Worm (Caenorhabditis elegans) whole organism, L4 larva: Measurements from ENCODE around the gene smf-2.

Experiments
- F10B5.3 ChIP-seq: sonication (generic microtip); optimal IDR thresholded peaks from 2 replicates; lab custom pipeline; 2016; ENCODE audit warnings: mild to moderate bottlenecking, missing genetic modification characterization, missing compliant biosample characterization
- ZK337.2 ChIP-seq: fragments of 200-800 bp; sonication (Bioruptor generic); IDR thresholded peaks from 2 replicates; pipeline ENCODE4 v1.3.6; 2022; ENCODE audit warnings: missing genetic modification reagents, missing genetic modification characterization, missing compliant biosample characterization
- ZK546.5 ChIP-seq, 2 experiments: sonication (generic microtip); optimal IDR thresholded peaks; 2 replicates each; lab custom pipeline; 2017; ENCODE audit warnings: missing biosample characterization in 2 of 2, missing genetic modification characterization in 2 of 2
- aha-1 ChIP-seq: fragments of 150-350 bp; peaks from one replicate; lab custom pipeline; 2014; ENCODE audit warnings: missing biosample characterization, missing genetic modification characterization
- aly-2 ChIP-seq: sonication (generic microtip); optimal IDR thresholded peaks from 2 replicates; lab custom pipeline; 2018; ENCODE audit warnings: missing biosample characterization, missing genetic modification characterization
- ama-1 ChIP-seq: fragments of 150-350 bp; optimal IDR thresholded peaks from 2 replicates; lab custom pipeline; 2014; ENCODE audit warnings: inconsistent platforms, mixed read lengths
- ceh-20 ChIP-seq: fragments of 200-800 bp; sonication (Bioruptor generic); IDR thresholded peaks from 2 replicates; pipeline ENCODE4 v1.3.6; 2022; ENCODE audit warnings: missing genetic modification reagents, missing genetic modification characterization, missing compliant biosample characterization
- daf-16 ChIP-seq, 3 experiments: sonication (generic microtip); optimal IDR thresholded peaks; 2 replicates each; lab custom pipeline; 2016 to 2017; ENCODE audit warnings: missing genetic modification characterization in 3 of 3, missing genetic modification reagents in 3 of 3, mild to moderate bottlenecking in 2 of 3, missing compliant biosample characterization in 2 of 3, missing biosample characterization in 1 of 3, moderate library complexity in 1 of 3
- dmd-6 ChIP-seq: fragments of 200-800 bp; sonication (Bioruptor generic); IDR thresholded peaks from 2 replicates; pipeline ENCODE4 v1.3.6; 2022; ENCODE audit warnings: missing genetic modification reagents, missing genetic modification characterization, missing compliant biosample characterization
- dmd-9 ChIP-seq: fragments of 200-800 bp; sonication (Bioruptor generic); IDR thresholded peaks from 2 replicates; pipeline ENCODE4 v1.3.6; 2022; ENCODE audit warnings: missing genetic modification reagents, missing genetic modification characterization, missing compliant biosample characterization
- dpl-1 ChIP-seq: fragments of 150-350 bp; optimal IDR thresholded peaks from 2 replicates; lab custom pipeline; 2014; ENCODE audit warnings: missing biosample characterization, missing genetic modification reagents, missing genetic modification characterization
- dve-1 ChIP-seq: sonication (generic microtip); optimal IDR thresholded peaks from 2 replicates; lab custom pipeline; 2017; ENCODE audit warnings: antibody characterized with exemption, mild to moderate bottlenecking, missing genetic modification characterization, missing compliant biosample characterization; ENCODE audit not compliant: insufficient read depth
- fkh-10 ChIP-seq: fragments of 150-350 bp; optimal IDR thresholded peaks from 2 replicates; lab custom pipeline; 2014; ENCODE audit warnings: missing biosample characterization, missing genetic modification reagents, missing genetic modification characterization
- fos-1 ChIP-seq: fragments of 150-350 bp; optimal IDR thresholded peaks from 2 replicates; lab custom pipeline; 2014; ENCODE audit warnings: missing biosample characterization, missing genetic modification characterization
- hlh-11 ChIP-seq: fragments of 200-800 bp; sonication (Bioruptor generic); optimal IDR thresholded peaks from 2 replicates; lab custom pipeline; 2018; ENCODE audit warnings: mild to moderate bottlenecking, missing genetic modification characterization, missing compliant biosample characterization
- hmg-1.1 ChIP-seq: fragments of 200-800 bp; sonication (Bioruptor generic); IDR thresholded peaks from 2 replicates; pipeline ENCODE4 v1.3.6; 2022; ENCODE audit warnings: missing genetic modification reagents, missing genetic modification characterization, missing compliant biosample characterization
- jun-1 ChIP-seq: fragments of 150-350 bp; optimal IDR thresholded peaks from 2 replicates; lab custom pipeline; 2014; ENCODE audit warnings: missing biosample characterization, missing genetic modification reagents, missing genetic modification characterization
- lin-13 ChIP-seq: fragments of 150-350 bp; optimal IDR thresholded peaks from 2 replicates; lab custom pipeline; 2014; ENCODE audit warnings: missing biosample characterization, missing genetic modification reagents, missing genetic modification characterization
- nhr-11 ChIP-seq: fragments of 150-350 bp; optimal IDR thresholded peaks from 2 replicates; lab custom pipeline; 2014; ENCODE audit warnings: missing biosample characterization, missing genetic modification characterization
- nhr-28 ChIP-seq: fragments of 150-350 bp; optimal IDR thresholded peaks from 2 replicates; lab custom pipeline; 2014; ENCODE audit warnings: missing biosample characterization, missing genetic modification characterization
- nhr-41 ChIP-seq: fragments of 200-800 bp; sonication (Bioruptor generic); IDR thresholded peaks from 2 replicates; pipeline ENCODE4 v1.3.6; 2022; ENCODE audit warnings: missing genetic modification reagents, missing genetic modification characterization, missing compliant biosample characterization
- pha-4 ChIP-seq, 2 experiments: fragments of 150-350 bp in 1 of 2; fragments of 200-800 bp in 1 of 2; sonication (Bioruptor generic) in 1 of 2; IDR thresholded peaks in 1 of 2; optimal IDR thresholded peaks in 1 of 2; 2 replicates each; pipeline versions ENCODE4 v1.3.6 to Lab custom; 2014 to 2022; ENCODE audit warnings: missing genetic modification characterization in 2 of 2, missing genetic modification reagents in 2 of 2, missing biosample characterization in 1 of 2, missing compliant biosample characterization in 1 of 2
- php-3 ChIP-seq: fragments of 200-800 bp; sonication (Bioruptor generic); IDR thresholded peaks from 2 replicates; pipeline ENCODE4 v1.3.6; 2022; ENCODE audit warnings: missing genetic modification reagents, missing genetic modification characterization, missing compliant biosample characterization
- pqm-1 ChIP-seq: sonication (generic microtip); optimal IDR thresholded peaks from 2 replicates; lab custom pipeline; 2017; ENCODE audit warnings: missing biosample characterization, missing genetic modification characterization
- sdz-12 ChIP-seq: fragments of 200-800 bp; sonication (Bioruptor generic); optimal IDR thresholded peaks from 2 replicates; lab custom pipeline; 2018; ENCODE audit warnings: mild to moderate bottlenecking, missing genetic modification characterization, missing compliant biosample characterization
- spr-3 ChIP-seq: fragments of 200-800 bp; sonication (Bioruptor generic); optimal IDR thresholded peaks from 2 replicates; lab custom pipeline; 2018; ENCODE audit warnings: mild to moderate bottlenecking, missing genetic modification characterization, missing compliant biosample characterization
- unc-39 ChIP-seq: sonication (generic microtip); optimal IDR thresholded peaks from 2 replicates; lab custom pipeline; 2017; ENCODE audit warnings: missing biosample characterization, missing genetic modification characterization
- unc-62 ChIP-seq, 3 experiments: fragments of 150-350 bp in 1 of 3; sonication (generic microtip); optimal IDR thresholded peaks in 2 of 3; peaks in 1 of 3; 1 replicate in 1 of 3; 2 replicates in 2 of 3; lab custom pipeline; 2014 to 2017; ENCODE audit warnings: missing biosample characterization in 3 of 3, missing genetic modification characterization in 3 of 3, missing genetic modification reagents in 3 of 3, missing genotype in 1 of 3
- zag-1 ChIP-seq: fragments of 150-350 bp; optimal IDR thresholded peaks from 2 replicates; lab custom pipeline; 2014; ENCODE audit warnings: missing biosample characterization, missing genetic modification characterization
- ztf-11 ChIP-seq: fragments of 150-350 bp; optimal IDR thresholded peaks from 2 replicates; lab custom pipeline; 2014; ENCODE audit warnings: missing biosample characterization, missing genetic modification characterization
- ztf-7 ChIP-seq: fragments of 150-350 bp; optimal IDR thresholded peaks from 2 replicates; lab custom pipeline; 2014; ENCODE audit warnings: missing biosample characterization, missing genetic modification characterization

smf-2 gene

DNA sequence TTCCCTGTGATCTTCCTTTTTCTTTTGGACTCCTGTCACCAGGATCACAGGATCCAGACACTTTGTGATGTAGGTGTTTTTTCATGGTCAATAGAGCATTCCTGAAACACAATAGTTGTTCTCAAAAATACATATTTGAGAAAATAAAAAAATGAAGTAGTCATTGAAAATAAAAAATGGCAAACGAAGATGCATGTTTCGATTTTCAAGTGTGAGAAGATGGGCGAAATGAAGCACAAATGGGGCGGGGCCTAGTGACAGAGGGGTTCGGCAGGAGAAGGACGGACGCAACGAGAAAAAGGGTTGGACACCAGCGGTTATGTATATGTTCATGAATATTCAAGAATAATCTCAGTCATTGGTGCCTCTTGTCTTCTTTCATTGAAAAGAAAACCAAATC lies 28.5 kb downstream of the smf-2 start, which contains the start of gene F38B6.6:
Gene F38B6.6, minus strand, starts transcription at position 101 of the 400 bp plus-strand sequence.
- TF ChIP-seq fkh-10 (GFP tag; lab: Kevin White, UChicago) (peak; percentile 11), unc-39 (tag; lab: Kevin White, UChicago) (no peak)

DNA sequence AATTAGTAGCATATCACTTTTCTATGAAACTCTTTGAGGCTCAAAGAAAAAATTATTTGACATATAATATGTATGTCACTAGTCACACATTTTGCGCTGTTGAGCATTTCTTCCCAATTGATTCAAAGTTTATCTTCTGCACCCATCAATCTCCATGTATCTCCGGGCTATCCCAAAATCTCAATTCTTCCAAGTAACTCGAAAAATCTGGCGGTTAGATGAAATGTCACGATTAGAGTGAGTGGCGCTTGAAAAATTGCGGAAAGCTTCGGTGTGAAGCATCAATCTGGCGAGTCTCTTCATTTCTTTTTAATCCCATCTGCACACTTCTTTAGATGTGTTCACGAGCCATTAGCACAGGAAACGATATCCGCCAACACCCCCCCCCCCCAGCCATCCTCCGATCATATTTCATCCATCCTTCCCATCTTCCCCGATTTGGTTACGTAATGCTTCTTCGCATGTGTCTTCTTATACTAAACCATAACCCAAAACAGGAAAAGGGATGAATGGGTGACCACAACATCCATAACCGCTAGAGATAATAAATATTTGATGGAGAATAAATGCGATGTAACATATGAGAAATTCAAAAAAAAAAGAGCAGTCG lies 29.4 kb downstream of the smf-2 start:
- TF ChIP-seq unc-62 (GFP tag; optimal IDR thresholded peaks at IDR 0.05 in 1 of 2; lab: Kevin White, UChicago) = peak in 1 of 2 experiments; percentile 89
- TF ChIP-seq unc-62 (tag; optimal IDR thresholded peaks at IDR 0.05; lab: Kevin White, UChicago) = no peak
- no peak for TF ChIP-seq ZK337.2 (GFP tag; lab: Robert Waterston, UW)
- 0 out of 2 replicates have a peak, but pooled peaks have one; percentile 16 for TF ChIP-seq ceh-20 (GFP tag; lab: Robert Waterston, UW)
- no peak for TF ChIP-seq ZK546.5 (tag; optimal IDR thresholded peaks at IDR 0.05; lab: Kevin White, UChicago)
- TF ChIP-seq F10B5.3 (tag; lab: Kevin White, UChicago) = no peak
- no peak for TF ChIP-seq sdz-12 (GFP tag; lab: Kevin White, UChicago)
- TF ChIP-seq aha-1 (tag; lab: Kevin White, UChicago) = peak; percentile 63
- no peak for TF ChIP-seq zag-1
- no peak for TF ChIP-seq ztf-11
- no peak for TF ChIP-seq hmg-1.1
- TF ChIP-seq jun-1 (tag; lab: Kevin White, UChicago) = no peak
- no peak for TF ChIP-seq aly-2

DNA sequence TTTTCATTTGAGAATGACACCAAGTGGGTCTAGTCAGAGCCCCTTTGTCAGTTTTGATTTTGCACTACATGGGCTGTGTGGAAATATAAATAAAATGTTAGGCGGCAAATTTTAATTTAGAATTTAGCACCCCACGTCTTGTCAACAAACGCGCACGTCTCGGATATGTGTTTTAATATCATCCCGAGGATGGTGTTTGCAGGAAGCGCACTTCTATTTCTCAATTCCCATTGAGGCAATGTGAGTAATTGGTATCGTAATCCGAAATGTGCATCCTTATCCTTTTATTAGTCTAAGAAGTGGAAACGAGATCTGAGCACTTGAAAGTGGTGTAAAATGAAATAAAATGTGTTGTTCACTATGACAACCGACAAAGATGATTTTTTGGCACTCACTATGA lies 30.7 kb downstream of the smf-2 start:
- TF ChIP-seq pqm-1 = no peak
- no peak for TF ChIP-seq zag-1
- TF ChIP-seq fos-1 (tag; lab: Kevin White, UChicago) = no peak
- TF ChIP-seq ZK546.5 (tag; optimal IDR thresholded peaks at IDR 0.05; lab: Kevin White, UChicago) = no peak
- no peak for TF ChIP-seq lin-13 (GFP tag; lab: Kevin White, UChicago)
- TF ChIP-seq aha-1 (tag; lab: Kevin White, UChicago) = peak; percentile 66
- no peak for TF ChIP-seq nhr-11
- TF ChIP-seq pha-4 (GFP tag; IDR thresholded peaks at IDR 0.05; lab: Robert Waterston, UW) = no peak
- TF ChIP-seq pha-4 (tag; optimal IDR thresholded peaks at IDR 0.05; lab: Kevin White, UChicago) = no peak
- TF ChIP-seq dmd-9 (GFP tag; lab: Robert Waterston, UW) = no peak

ce11 chrX:6687345-6687744 lies 31.1 kb downstream of the smf-2 start:
- TF ChIP-seq unc-62 (GFP tag; optimal IDR thresholded peaks at IDR 0.05 in 1 of 2; lab: Kevin White, UChicago) (peak in 1 of 2 experiments; percentile 90), unc-62 (tag; optimal IDR thresholded peaks at IDR 0.05; lab: Kevin White, UChicago) (no peak), spr-3 (GFP tag; lab: Kevin White, UChicago) (no peak), dpl-1 (GFP tag; lab: Kevin White, UChicago) (no peak)

DNA sequence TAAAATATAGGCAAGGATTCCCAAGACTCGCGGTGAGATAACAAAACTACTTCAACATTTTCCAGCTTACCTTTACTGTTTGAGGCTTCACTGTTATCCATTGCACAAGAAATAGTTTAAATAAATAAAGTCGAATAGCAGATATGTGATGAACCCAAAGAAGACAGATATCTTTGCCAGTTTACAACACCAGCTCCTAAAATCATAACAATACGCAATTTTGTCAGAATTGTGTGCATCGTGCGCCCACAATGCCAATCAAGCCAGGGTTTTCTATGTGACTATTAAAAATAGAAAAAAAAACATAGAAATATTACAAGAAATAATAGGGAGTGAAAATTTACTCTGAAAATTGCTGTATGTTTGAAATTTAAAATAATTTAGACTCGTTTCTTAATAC lies 35.8 kb downstream of the smf-2 start, which contains the start of gene F38B6.8:
Gene F38B6.8, minus strand, starts transcription at position 101 of the 400 bp plus-strand sequence.
- TF ChIP-seq unc-62 (GFP tag; optimal IDR thresholded peaks at IDR 0.05 in 1 of 2; lab: Kevin White, UChicago) = peak in 1 of 2 experiments; percentile 13
- TF ChIP-seq unc-62 (tag; optimal IDR thresholded peaks at IDR 0.05; lab: Kevin White, UChicago) = no peak
- no peak for TF ChIP-seq ama-1 (lab: Kevin White, UChicago)

DNA sequence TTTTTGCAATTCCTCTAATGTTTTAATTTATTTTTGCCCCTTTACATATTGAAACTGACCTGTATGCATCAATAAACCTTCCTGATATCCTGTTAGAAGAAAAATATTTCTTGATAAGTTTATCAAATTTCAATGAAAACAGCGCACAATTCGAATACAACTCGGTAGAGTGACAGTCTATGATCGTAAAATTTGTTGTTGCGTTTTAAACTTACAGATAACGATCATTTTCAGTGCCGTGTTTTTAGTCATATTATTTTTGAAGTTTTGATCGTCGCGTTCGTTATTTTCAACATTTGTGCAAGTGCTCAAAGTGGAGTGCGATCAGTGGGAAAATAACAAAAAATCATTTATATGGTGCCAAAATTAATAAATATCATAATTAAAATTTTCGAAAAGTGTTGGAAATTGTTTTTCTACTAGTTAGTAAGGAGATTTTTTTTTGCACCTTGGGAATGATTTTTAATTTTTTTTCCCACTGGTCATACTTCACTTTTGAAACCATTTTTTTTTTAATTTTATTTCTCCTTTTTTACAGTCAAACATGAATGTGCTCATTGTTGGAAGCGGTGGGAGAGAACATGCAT lies 44.1 kb downstream of the smf-2 start, which contains the start of gene F38B6.4:
Gene F38B6.4, plus strand, starts transcription at position 537 of the 587 bp plus-strand sequence.
- peak; percentile 54; the same call in 1 of the 2 replicates for TF ChIP-seq php-3 (GFP tag; lab: Robert Waterston, UW)
- TF ChIP-seq pqm-1 = peak; percentile 48
- peak; percentile 45 for TF ChIP-seq hlh-11 (tag; lab: Kevin White, UChicago)
- TF ChIP-seq daf-16 (GFP tag; optimal IDR thresholded peaks at IDR 0.05; lab: Kevin White, UChicago) = no peak
- TF ChIP-seq daf-16 (tag; optimal IDR thresholded peaks at IDR 0.05; lab: Kevin White, UChicago) = peak; percentile 98
- peak; percentile 58 for TF ChIP-seq dmd-6 (GFP tag; lab: Robert Waterston, UW)
- TF ChIP-seq nhr-41 = no peak
- peak; percentile 75 for TF ChIP-seq nhr-28 (tag; lab: Kevin White, UChicago)
- peak; percentile 81 for TF ChIP-seq dve-1
- no peak for TF ChIP-seq ztf-7 (tag; lab: Kevin White, UChicago)
